Fruit fly (Drosophila melanogaster) whole organism, pupa: ENCODE results near the gene br.

Source experiments
- CG10348 ChIP-seq: fragments of 200-800 bp; sonication (Bioruptor generic); IDR thresholded peaks from 2 replicates; pipeline ENCODE4 v1.3.6; 2022; ENCODE audit warnings: missing biosample characterization, missing genetic modification characterization
- CG12605 ChIP-seq: fragments of 200-800 bp; sonication (Bioruptor generic); IDR thresholded peaks from 2 replicates; pipeline ENCODE4 v1.3.6; 2022; ENCODE audit warnings: missing biosample characterization, missing genetic modification characterization
- CG13204 ChIP-seq: fragments of 200-800 bp; sonication (Bioruptor generic); optimal IDR thresholded peaks from 2 replicates; lab custom pipeline; 2018; ENCODE audit warnings: missing biosample characterization, mild to moderate bottlenecking, missing genetic modification characterization, moderate library complexity
- CG14655 ChIP-seq: fragments of 200-800 bp; sonication (Bioruptor generic); optimal IDR thresholded peaks from 3 replicates; lab custom pipeline; 2017; ENCODE audit warnings: mild to moderate bottlenecking, missing biosample characterization, missing genetic modification reagents, missing genetic modification characterization
- CG15710 ChIP-seq: fragments of 200-800 bp; sonication (Bioruptor generic); optimal IDR thresholded peaks from 2 replicates; lab custom pipeline; 2018; ENCODE audit warnings: missing biosample characterization, mild to moderate bottlenecking, missing genetic modification characterization, moderate library complexity
- CG17806 ChIP-seq: fragments of 200-800 bp; sonication (Bioruptor generic); optimal IDR thresholded peaks from 2 replicates; lab custom pipeline; 2018; ENCODE audit warnings: missing biosample characterization, mild to moderate bottlenecking, missing genetic modification characterization, moderate library complexity
- CG32121 ChIP-seq: fragments of 200-800 bp; sonication (Bioruptor generic); IDR thresholded peaks from 2 replicates; pipeline ENCODE4 v1.3.6; 2022; ENCODE audit warnings: missing biosample characterization, missing genetic modification characterization
- CG34367 ChIP-seq: fragments of 200-800 bp; sonication (Bioruptor generic); optimal IDR thresholded peaks from 2 replicates; lab custom pipeline; 2018; ENCODE audit warnings: missing biosample characterization, mild to moderate bottlenecking, missing genetic modification characterization
- CG4496 ChIP-seq: fragments of 200-800 bp; sonication (Bioruptor generic); IDR thresholded peaks from 3 replicates; pipeline ENCODE4 v1.3.6; 2022; ENCODE audit warnings: missing biosample characterization, missing genetic modification characterization
- CG8159 ChIP-seq: fragments of 200-800 bp; sonication (Bioruptor generic); optimal IDR thresholded peaks from 3 replicates; lab custom pipeline; 2018; ENCODE audit warnings: missing biosample characterization, mild to moderate bottlenecking, missing genetic modification characterization, moderate library complexity
- CG8301 ChIP-seq: fragments of 200-800 bp; sonication (Bioruptor generic); optimal IDR thresholded peaks from 2 replicates; lab custom pipeline; 2018; ENCODE audit warnings: missing biosample characterization, mild to moderate bottlenecking, missing genetic modification characterization
- CG9948 ChIP-seq: fragments of 200-800 bp; sonication (Bioruptor generic); optimal IDR thresholded peaks from 2 replicates; lab custom pipeline; 2018; ENCODE audit warnings: missing biosample characterization, mild to moderate bottlenecking, missing genetic modification characterization, moderate library complexity
- D1 ChIP-seq: fragments of 200-800 bp; sonication (Bioruptor generic); optimal IDR thresholded peaks from 2 replicates; lab custom pipeline; 2018; ENCODE audit warnings: missing biosample characterization, mild to moderate bottlenecking, missing genetic modification characterization, moderate library complexity
- EcR ChIP-seq: fragments of 200-800 bp; sonication (Bioruptor generic); optimal IDR thresholded peaks from 3 replicates; lab custom pipeline; 2019; ENCODE audit warnings: missing biosample characterization, missing genetic modification characterization, mild to moderate bottlenecking, moderate library complexity, missing genetic modification reagents
- Ets98B ChIP-seq: fragments of 200-800 bp; sonication (Bioruptor generic); IDR thresholded peaks from 2 replicates; pipeline ENCODE4 v1.3.6; 2022; ENCODE audit warnings: missing biosample characterization, missing genetic modification characterization
- Pif1A ChIP-seq: fragments of 200-800 bp; sonication (Bioruptor generic); optimal IDR thresholded peaks from 3 replicates; lab custom pipeline; 2016; ENCODE audit warnings: missing biosample characterization, missing genetic modification characterization
- Pif1B ChIP-seq: fragments of 200-800 bp; sonication (Bioruptor generic); optimal IDR thresholded peaks from 3 replicates; lab custom pipeline; 2016; ENCODE audit warnings: missing biosample characterization, missing genetic modification characterization
- Snoo ChIP-seq: fragments of 200-800 bp; sonication (Bioruptor generic); optimal IDR thresholded peaks from 3 replicates; lab custom pipeline; 2017; ENCODE audit warnings: missing biosample characterization, mild to moderate bottlenecking, missing genetic modification characterization, inconsistent platforms
- fd96Ca ChIP-seq: fragments of 200-800 bp; sonication (Bioruptor generic); IDR thresholded peaks from 3 replicates; pipeline ENCODE4 v1.3.6; 2022; ENCODE audit warnings: missing biosample characterization, missing genetic modification characterization
- gl ChIP-seq: fragments of 200-800 bp; sonication (Bioruptor generic); optimal IDR thresholded peaks from 2 replicates; lab custom pipeline; 2018; ENCODE audit warnings: missing biosample characterization, mild to moderate bottlenecking, missing genetic modification characterization
- rn ChIP-seq: fragments of 200-800 bp; sonication (Bioruptor generic); IDR thresholded peaks from 2 replicates; pipeline ENCODE4 v1.3.6; 2022; ENCODE audit warnings: missing biosample characterization, missing genetic modification characterization

br gene

dm6 chrX:1616896-1617401 lies 42.0 kb downstream of the br start:
- TF ChIP-seq Snoo (no peak), CG4496 (GFP tag; lab: Robert Waterston, UW) (peak; percentile 41; the same call in 1 of the 3 replicates), EcR (GFP tag; lab: Kevin White, UChicago) (peak; percentile 92), D1 (tag; lab: Kevin White, UChicago) (no peak), Pif1A (GFP tag; lab: Kevin White, UChicago) (no peak)
- TF ChIP-seq, all 21 proteins: peak for 2

DNA sequence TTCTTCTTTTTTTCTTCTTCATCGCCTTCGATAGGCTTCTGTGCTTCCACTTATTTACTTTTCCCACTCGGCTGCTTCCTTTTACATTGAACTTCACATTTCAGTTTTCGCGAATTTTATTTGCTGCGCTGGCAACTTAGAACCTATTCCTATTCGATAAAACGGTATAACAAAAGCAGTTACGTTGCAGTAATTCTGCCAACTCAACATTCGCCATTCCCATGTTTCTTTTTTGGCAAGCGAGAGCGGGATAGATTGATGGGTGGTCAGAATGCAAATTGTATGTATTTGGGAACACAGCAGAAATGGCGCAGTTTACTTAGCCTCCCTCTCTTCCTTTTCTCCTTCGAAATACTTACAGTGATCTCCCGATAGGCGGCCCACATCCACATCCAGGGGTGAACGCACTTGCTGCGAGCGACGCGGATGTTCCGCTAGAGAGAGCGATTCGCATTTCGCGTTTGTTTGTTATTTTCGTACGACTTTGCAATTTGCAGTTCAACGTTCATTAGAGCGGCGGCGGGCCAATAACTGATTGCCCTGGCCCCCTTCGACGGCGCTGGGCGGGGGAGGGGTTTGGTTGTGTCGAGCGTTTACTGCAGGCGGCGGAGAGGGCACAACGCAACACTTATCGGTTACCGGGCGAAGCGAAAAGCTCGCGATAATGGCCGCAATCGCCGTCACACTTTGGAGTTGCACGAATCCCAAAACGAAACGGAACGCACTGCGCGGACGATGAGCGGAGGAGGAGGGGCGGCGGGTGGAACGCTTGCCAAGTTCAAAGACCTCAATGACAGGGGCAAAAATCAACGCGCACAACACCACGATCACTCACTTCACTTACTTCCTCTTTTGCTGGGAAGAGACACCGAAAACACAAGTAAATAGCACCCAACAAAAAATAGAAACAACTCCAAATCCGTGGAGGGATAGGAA lies 43.0 kb downstream of the br start:
- TF ChIP-seq rn (GFP tag; lab: Robert Waterston, UW) (no peak; the same call in 1 of the 2 replicates), Pif1A (GFP tag; lab: Kevin White, UChicago) (no peak), CG12605 (GFP tag; lab: Robert Waterston, UW) (no peak), CG9948 (tag; lab: Kevin White, UChicago) (no peak), CG13204 (GFP tag; lab: Kevin White, UChicago) (peak; percentile 73), CG10348 (GFP tag; lab: Robert Waterston, UW) (no peak), CG8159 (tag; lab: Kevin White, UChicago) (no peak), EcR (GFP tag; lab: Kevin White, UChicago) (peak; percentile 88), Snoo (no peak), CG4496 (GFP tag; lab: Robert Waterston, UW) (peak; percentile 72; the same call in 2 of the 3 replicates), CG14655 (GFP tag; lab: Kevin White, UChicago) (no peak), CG32121 (peak; percentile 53; the same call in 1 of the 2 replicates), D1 (tag; lab: Kevin White, UChicago) (no peak), Pif1B (GFP tag; lab: Kevin White, UChicago) (no peak), gl (no peak), CG17806 (tag; lab: Kevin White, UChicago) (no peak), CG15710 (tag; lab: Kevin White, UChicago) (no peak), Ets98B (GFP tag; lab: Robert Waterston, UW) (peak; percentile 56), CG8301 (tag; lab: Kevin White, UChicago) (no peak), CG34367 (tag; lab: Kevin White, UChicago) (no peak), fd96Ca (GFP tag; lab: Robert Waterston, UW) (peak; percentile 67; the same call in 1 of the 3 replicates)

dm6 chrX:1618727-1619581 lies 44.0 kb downstream of the br start:
- TF ChIP-seq EcR (GFP tag; lab: Kevin White, UChicago) (peak; percentile 20), D1 (tag; lab: Kevin White, UChicago) (no peak), CG8159 (tag; lab: Kevin White, UChicago) (no peak), CG14655 (GFP tag; lab: Kevin White, UChicago) (peak; percentile 93), CG10348 (GFP tag; lab: Robert Waterston, UW) (peak; percentile 84), CG17806 (tag; lab: Kevin White, UChicago) (peak; percentile 9), gl (no peak), CG13204 (GFP tag; lab: Kevin White, UChicago) (no peak), Pif1B (GFP tag; lab: Kevin White, UChicago) (peak; percentile 72), Ets98B (GFP tag; lab: Robert Waterston, UW) (peak; percentile 95), CG15710 (tag; lab: Kevin White, UChicago) (no peak), CG12605 (GFP tag; lab: Robert Waterston, UW) (peak; percentile 73; the same call in 1 of the 2 replicates), Pif1A (GFP tag; lab: Kevin White, UChicago) (peak; percentile 80), CG9948 (tag; lab: Kevin White, UChicago) (peak; percentile 43), CG8301 (tag; lab: Kevin White, UChicago) (peak; percentile 94), fd96Ca (GFP tag; lab: Robert Waterston, UW) (peak; percentile 96), CG34367 (tag; lab: Kevin White, UChicago) (no peak), Snoo (no peak), rn (GFP tag; lab: Robert Waterston, UW) (peak; percentile 62; the same call in 1 of the 2 replicates), CG32121 (peak; percentile 95), CG4496 (GFP tag; lab: Robert Waterston, UW) (peak; percentile 95)

DNA sequence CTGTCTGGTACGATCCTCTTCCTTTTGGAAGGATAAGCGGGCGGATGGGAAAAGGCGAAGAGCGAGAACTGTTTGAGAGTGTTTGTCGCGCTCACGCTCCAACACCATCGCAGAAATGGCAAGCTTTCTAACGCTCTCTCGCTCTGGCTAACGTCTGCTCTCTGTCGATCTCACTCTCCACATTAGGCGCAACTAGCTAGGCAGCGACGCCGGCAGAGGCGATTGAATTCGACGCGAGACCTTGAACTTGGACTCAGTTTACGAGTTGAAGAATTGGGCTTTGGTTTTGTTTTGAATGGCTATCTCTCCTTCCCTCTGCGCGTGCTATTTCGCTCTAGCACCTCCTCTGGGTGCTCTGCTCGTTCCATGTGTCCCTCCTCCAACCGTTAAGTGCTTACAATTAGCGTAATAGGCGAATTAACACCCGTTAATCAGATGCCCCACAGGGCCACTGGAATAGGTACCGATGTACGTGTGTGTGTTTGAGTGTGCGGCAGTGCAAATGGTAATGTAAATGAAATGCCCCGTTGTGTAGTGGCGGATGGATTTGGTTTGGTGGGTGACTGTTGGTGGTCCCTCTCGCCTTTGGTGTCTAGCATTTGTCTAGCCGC lies 44.9 kb downstream of the br start:
- no peak for TF ChIP-seq CG34367 (tag; lab: Kevin White, UChicago)
